Worm (Caenorhabditis elegans): ENCODE results near the gene acs-4.

- TF ChIP-seq efl-3 (GFP tag; optimal IDR thresholded peaks at IDR 0.05), result no peak
- no peak for TF ChIP-seq nhr-28 (tag; optimal IDR thresholded peaks at IDR 0.05)
- TF ChIP-seq lin-39 (tag; optimal IDR thresholded peaks at IDR 0.05), result no peak
- TF ChIP-seq zag-1 (tag; optimal IDR thresholded peaks at IDR 0.05), result no peak
- TF ChIP-seq nhr-237 (tag; optimal IDR thresholded peaks at IDR 0.05), result no peak
- no peak for TF ChIP-seq mep-1 (tag; optimal IDR thresholded peaks at IDR 0.05)
- TF ChIP-seq dpl-1 (GFP tag; optimal IDR thresholded peaks at IDR 0.05), result no peak
- no peak for TF ChIP-seq irx-1 (tag; optimal IDR thresholded peaks at IDR 0.05)
- TF ChIP-seq C16A3.4 (tag; optimal IDR thresholded peaks at IDR 0.05), result no peak
- TF ChIP-seq lsy-2 (tag; optimal IDR thresholded peaks at IDR 0.05), result no peak
- TF ChIP-seq lin-15B (tag; optimal IDR thresholded peaks at IDR 0.05), result no peak
Observed at ce11 chrIII:7195325-7195724, 27.7 kb downstream of the acs-4 start, which contains the start of gene F37C12.18.
